Worm (Caenorhabditis elegans): ENCODE measurements around the gene C09B9.1.
"Not testable (repeated sequence)": the region's sequence is repeated elsewhere in the genome, so short reads cannot be mapped to it uniquely, and the experiment has no call there.

The C09B9.1 gene

ce11 chrIV:5060984-5061383 lies 23.4 kb downstream of the C09B9.1 start, which contains the start of gene C09B9.7:
Gene C09B9.7, minus strand, starts transcription at chrIV:5061084.
- TF ChIP-seq klf-2 (GFP tag; conservative IDR thresholded peaks at IDR 0.05) (no peak), cog-1 (tag; optimal IDR thresholded peaks at IDR 0.05) (no peak), med-1 (GFP tag; optimal IDR thresholded peaks at IDR 0.05; ENCODE audit: insufficient read depth) (no peak), ref-1 (GFP tag; conservative IDR thresholded peaks at IDR 0.05) (no peak), ztf-29 (GFP tag; IDR thresholded peaks at IDR 0.05) (no peak)

ce11 chrIV:5062278-5062677 lies 24.7 kb downstream of the C09B9.1 start, which contains the start of gene msp-57:
Gene msp-57, plus strand, starts transcription at chrIV:5062578.
- TF ChIP-seq flt-1 (GFP tag; IDR thresholded peaks at IDR 0.05); tab-1 (GFP tag; IDR thresholded peaks at IDR 0.05); med-1 (GFP tag; optimal IDR thresholded peaks at IDR 0.05; ENCODE audit: insufficient read depth): not testable (repeated sequence)

- no peak for TF ChIP-seq ref-1 (GFP tag; conservative IDR thresholded peaks at IDR 0.05)
- no peak for TF ChIP-seq tab-1 (GFP tag; IDR thresholded peaks at IDR 0.05)
- no peak for TF ChIP-seq ztf-23 (GFP tag; IDR thresholded peaks at IDR 0.05)
- TF ChIP-seq flt-1 (GFP tag; IDR thresholded peaks at IDR 0.05), result no peak
- no peak for TF ChIP-seq ztf-29 (GFP tag; IDR thresholded peaks at IDR 0.05)
Measured at ce11 chrIV:5063297-5063696, 25.7 kb downstream of the C09B9.1 start.

ce11 chrIV:5064961-5065360 lies 27.4 kb downstream of the C09B9.1 start, which contains the start of gene msp-53:
Gene msp-53, minus strand, starts transcription at chrIV:5065061.
- not testable (repeated sequence) for TF ChIP-seq cog-1 (tag; optimal IDR thresholded peaks at IDR 0.05); ztf-23 (GFP tag; IDR thresholded peaks at IDR 0.05); med-1 (GFP tag; optimal IDR thresholded peaks at IDR 0.05; ENCODE audit: insufficient read depth)

- not testable (repeated sequence) for TF ChIP-seq T22C8.4 (GFP tag; IDR thresholded peaks at IDR 0.05); klf-2 (GFP tag; conservative IDR thresholded peaks at IDR 0.05); ref-1 (GFP tag; conservative IDR thresholded peaks at IDR 0.05)
Measured at ce11 chrIV:5066887-5067286, 29.3 kb downstream of the C09B9.1 start, which contains the start of gene ttbk-2.2. Gene ttbk-2.2, minus strand, starts transcription at chrIV:5066987.

- not testable (repeated sequence) for TF ChIP-seq ref-1 (GFP tag; conservative IDR thresholded peaks at IDR 0.05); T22C8.4 (GFP tag; IDR thresholded peaks at IDR 0.05); cog-1 (tag; optimal IDR thresholded peaks at IDR 0.05)
Measured at ce11 chrIV:5068541-5068940, 31.0 kb downstream of the C09B9.1 start, which contains the start of the genes R13H9.6 and rmd-6. Gene R13H9.6, minus strand, starts transcription at chrIV:5068641. Gene rmd-6, plus strand, starts transcription at chrIV:5068845.

ce11 chrIV:5070593-5070992 lies 33.0 kb downstream of the C09B9.1 start, which contains the start of gene C02B10.6:
Gene C02B10.6, plus strand, starts transcription at chrIV:5070893.
- not testable (repeated sequence) for TF ChIP-seq cog-1 (tag; optimal IDR thresholded peaks at IDR 0.05); T22C8.4 (GFP tag; IDR thresholded peaks at IDR 0.05); ref-1 (GFP tag; conservative IDR thresholded peaks at IDR 0.05)

- TF ChIP-seq med-1 (GFP tag; optimal IDR thresholded peaks at IDR 0.05; ENCODE audit: insufficient read depth) (no peak), cog-1 (tag; optimal IDR thresholded peaks at IDR 0.05) (no peak), tab-1 (GFP tag; IDR thresholded peaks at IDR 0.05) (no peak), ztf-23 (GFP tag; IDR thresholded peaks at IDR 0.05) (no peak), ref-1 (GFP tag; conservative IDR thresholded peaks at IDR 0.05) (no peak), T22C8.4 (GFP tag; IDR thresholded peaks at IDR 0.05) (no peak), ztf-29 (GFP tag; IDR thresholded peaks at IDR 0.05) (no peak)
Measured at ce11 chrIV:5073836-5074235, 36.2 kb downstream of the C09B9.1 start.

ce11 chrIV:5076607-5077006 lies 39.0 kb downstream of the C09B9.1 start:
- TF ChIP-seq med-1 (GFP tag; optimal IDR thresholded peaks at IDR 0.05; ENCODE audit: insufficient read depth), result no peak
- no peak for TF ChIP-seq T22C8.4 (GFP tag; IDR thresholded peaks at IDR 0.05)
- TF ChIP-seq flt-1 (GFP tag; IDR thresholded peaks at IDR 0.05), result no peak
- TF ChIP-seq ref-1 (GFP tag; conservative IDR thresholded peaks at IDR 0.05), result no peak
- TF ChIP-seq ztf-29 (GFP tag; IDR thresholded peaks at IDR 0.05), result no peak
- TF ChIP-seq klf-2 (GFP tag; conservative IDR thresholded peaks at IDR 0.05), result no peak
- no peak for TF ChIP-seq ztf-23 (GFP tag; IDR thresholded peaks at IDR 0.05)
- TF ChIP-seq cog-1 (tag; optimal IDR thresholded peaks at IDR 0.05), result no peak
- TF ChIP-seq tab-1 (GFP tag; IDR thresholded peaks at IDR 0.05), result no peak

- TF ChIP-seq tab-1 (GFP tag; IDR thresholded peaks at IDR 0.05) (0 out of 2 replicates have a peak, but pooled peaks have one; percentile 22), T22C8.4 (GFP tag; IDR thresholded peaks at IDR 0.05) (no peak)
Measured at ce11 chrIV:5077918-5078317, 40.3 kb downstream of the C09B9.1 start.

ce11 chrIV:5078846-5079245 lies 41.3 kb downstream of the C09B9.1 start:
- TF ChIP-seq klf-2 (GFP tag; conservative IDR thresholded peaks at IDR 0.05), result no peak
- TF ChIP-seq cog-1 (tag; optimal IDR thresholded peaks at IDR 0.05), result peak; percentile 2

ce11 chrIV:5081122-5081521 lies 43.5 kb downstream of the C09B9.1 start:
- TF ChIP-seq tab-1 (GFP tag; IDR thresholded peaks at IDR 0.05), result no peak
